Worm (Caenorhabditis elegans): ENCODE measurements around the gene F42H10.3.

Gene F42H10.3

DNA sequence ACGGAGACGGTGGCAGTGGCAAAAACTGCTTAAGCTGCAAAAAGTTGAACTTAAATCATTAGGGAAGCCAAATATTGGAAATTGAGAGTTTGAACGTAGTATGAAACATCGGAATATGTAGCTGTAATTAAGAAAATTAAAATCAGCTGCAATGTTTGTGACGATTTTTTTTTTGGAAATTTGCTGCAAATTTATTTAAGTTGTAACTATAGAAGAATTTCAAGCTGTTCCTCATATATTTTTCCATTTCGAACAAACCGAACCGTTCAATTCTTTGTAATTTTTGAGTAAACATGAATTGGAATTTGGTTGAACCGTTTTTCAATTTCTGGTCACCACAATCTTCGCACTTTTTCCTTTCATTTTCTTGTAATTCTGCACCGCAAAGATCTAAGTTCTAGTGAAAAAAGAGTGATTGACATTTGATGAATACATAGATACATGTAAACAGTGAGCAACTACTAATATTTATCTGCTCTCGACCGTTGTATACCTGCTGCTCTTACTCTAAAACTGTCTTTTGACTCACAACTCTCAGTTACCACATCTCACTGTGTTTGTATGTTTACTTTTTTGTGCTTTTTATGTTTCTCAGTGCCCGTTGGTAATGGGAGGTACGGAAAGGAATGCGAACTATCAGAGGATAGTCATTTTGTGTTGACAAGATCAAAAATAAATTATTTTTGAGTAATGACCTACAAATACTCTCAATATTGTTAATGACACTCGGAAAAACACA, 37.9 kb downstream of the F42H10.3 start:
- no peak for TF ChIP-seq unc-62 (GFP tag; optimal IDR thresholded peaks at IDR 0.05)

DNA sequence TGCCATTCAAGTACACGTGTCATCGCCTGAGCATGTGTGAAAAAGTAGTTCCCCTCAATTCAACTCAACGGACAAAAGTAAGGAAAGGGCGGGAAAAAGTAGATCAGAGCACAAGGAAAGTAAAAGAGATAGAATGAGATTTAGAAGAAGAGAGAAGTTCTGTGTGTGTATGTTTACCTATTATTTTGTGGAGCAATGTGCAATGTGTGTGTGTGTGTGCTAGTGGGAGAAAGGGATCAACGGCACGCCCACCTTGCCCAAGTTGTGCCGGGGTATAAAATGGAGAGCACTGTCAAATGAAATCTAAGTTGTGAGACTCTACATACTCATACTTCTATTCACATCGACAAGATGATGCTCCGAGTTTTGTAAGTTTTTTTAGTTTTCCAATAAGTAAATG, 40.8 kb downstream of the F42H10.3 start, which contains the start of gene idpp-15:
TSS of gene idpp-15 (plus strand) at position 301 of the 400 bp plus-strand sequence.
- no peak for TF ChIP-seq unc-62 (GFP tag; optimal IDR thresholded peaks at IDR 0.05)

DNA sequence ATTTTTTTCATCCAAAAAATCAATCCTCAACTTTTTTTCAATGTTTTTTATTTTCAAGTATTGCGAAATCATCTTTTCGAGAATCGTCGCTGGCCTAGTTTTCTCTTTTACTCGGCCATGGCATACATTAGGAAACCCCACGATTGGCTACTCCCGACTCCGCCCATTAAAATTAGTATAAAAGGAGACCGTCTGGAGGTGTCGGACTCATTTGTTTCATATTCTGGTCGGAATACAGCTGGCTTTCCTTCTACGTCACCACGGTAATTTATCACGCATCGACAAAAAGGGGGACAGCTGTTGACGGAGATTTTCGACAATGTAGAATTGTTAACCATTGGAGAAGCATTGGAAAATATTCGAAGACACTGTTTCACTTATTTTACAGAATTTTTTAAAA, 45.0 kb downstream of the F42H10.3 start:
- no peak for TF ChIP-seq unc-62 (GFP tag; optimal IDR thresholded peaks at IDR 0.05)

DNA sequence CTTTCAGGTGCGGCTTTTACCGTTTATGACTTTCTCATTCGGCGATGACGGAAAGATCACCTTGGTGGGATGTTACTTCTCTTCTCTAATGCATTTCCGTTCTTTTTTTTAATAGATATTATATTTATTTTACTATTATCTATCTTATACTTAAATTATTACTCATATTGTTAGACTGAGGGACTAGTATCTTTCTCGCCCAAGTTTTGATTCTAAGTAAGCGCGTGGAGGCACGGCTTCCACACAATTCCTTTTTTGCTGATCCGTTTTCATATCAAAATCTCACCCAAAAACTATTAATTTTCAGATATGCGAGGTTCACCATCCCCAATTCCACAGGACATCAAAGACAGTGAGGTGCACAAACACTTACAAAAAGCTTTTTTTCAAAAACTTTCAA, 45.8 kb downstream of the F42H10.3 start, which contains the start of gene ZC21.10:
TSS of gene ZC21.10 (plus strand) at position 301 of the 400 bp plus-strand sequence.
- TF ChIP-seq unc-62 (GFP tag; optimal IDR thresholded peaks at IDR 0.05) = no peak

DNA sequence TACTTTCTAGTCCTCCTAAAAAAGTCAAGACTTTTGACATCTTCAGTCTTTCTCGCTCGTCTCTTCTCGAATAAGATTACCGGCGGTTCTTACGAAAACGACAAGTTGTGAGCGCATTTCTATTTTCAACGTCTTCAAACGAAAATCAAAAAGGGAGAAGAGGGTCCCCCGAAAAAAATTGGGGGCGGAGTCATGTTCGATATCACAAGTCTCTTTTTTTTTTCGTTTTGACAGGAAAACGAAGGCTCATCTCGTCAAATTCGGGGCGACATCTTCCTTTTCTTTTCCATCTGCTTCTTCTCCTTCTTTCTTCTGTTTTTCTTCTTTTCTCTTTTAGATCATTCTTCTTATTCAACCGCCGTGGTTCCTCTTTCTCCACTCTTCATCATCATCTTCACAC, 49.9 kb downstream of the F42H10.3 start:
- no peak for TF ChIP-seq unc-62 (GFP tag; optimal IDR thresholded peaks at IDR 0.05)

DNA sequence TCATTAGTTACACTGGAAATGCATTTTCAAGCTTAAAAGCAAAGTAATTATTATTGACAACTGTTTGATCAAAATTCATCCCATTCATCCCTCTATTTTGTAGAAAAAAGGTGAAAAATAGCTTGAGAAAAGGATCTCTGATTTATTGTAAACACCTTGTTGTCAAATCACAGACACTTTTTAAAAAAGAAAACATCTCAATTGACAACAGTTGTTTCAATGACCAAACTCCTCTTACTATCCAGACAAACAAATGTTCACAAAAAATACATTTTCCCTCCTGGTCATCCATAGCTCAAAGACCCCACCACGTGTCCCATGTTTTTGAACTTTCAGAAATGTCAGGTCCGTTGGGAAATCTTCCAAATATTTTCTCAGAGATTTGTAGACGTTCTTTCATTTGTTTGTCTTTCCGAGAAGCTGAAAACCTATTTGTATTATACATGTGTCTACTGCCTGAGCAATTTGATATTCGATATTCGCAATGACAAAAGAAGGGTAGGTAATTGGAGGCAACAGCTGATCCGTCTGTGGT, 50.8 kb downstream of the F42H10.3 start, which contains the start of gene trp-1:
TSS of gene trp-1 (plus strand) at position 485 of the 535 bp plus-strand sequence.
- no peak for TF ChIP-seq unc-62 (GFP tag; optimal IDR thresholded peaks at IDR 0.05)

DNA sequence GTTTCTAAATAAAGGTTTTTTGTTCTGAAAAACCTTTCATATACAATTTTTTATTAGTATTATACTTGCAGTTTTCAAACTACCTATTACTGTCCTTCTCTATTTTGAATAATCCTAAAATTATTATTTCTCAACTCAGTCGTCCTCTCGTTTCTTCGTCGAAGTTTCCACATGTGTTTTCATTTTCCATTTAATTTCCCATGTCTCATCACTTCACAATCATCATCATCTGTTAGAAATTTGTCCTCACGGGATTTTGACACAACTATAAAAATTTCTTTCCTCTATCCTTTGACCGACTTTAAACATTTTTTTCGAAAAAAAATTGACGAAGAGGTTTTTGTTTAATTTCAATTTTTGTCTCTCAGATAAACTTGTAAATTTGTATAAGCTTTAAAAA, 51.5 kb downstream of the F42H10.3 start:
- no peak for TF ChIP-seq unc-62 (GFP tag; optimal IDR thresholded peaks at IDR 0.05)

Data from whole organism, dauer.